Fruit fly (Drosophila melanogaster) whole organism, embryonic: ENCODE data around the gene Tmtc4.

Experiments
- Bteb2 ChIP-seq: fragments of 200-800 bp; sonication (Bioruptor generic); optimal IDR thresholded peaks from 2 replicates; lab custom pipeline; 2016; ENCODE audit warnings: missing biosample characterization, missing genetic modification characterization
- CG1024 ChIP-seq: fragments of 200-800 bp; sonication (Bioruptor generic); IDR thresholded peaks from 2 replicates; pipeline ENCODE4 v1.3.6; 2022; ENCODE audit warnings: missing biosample characterization, missing genetic modification characterization
- CG10462 ChIP-seq: fragments of 200-800 bp; sonication (Bioruptor generic); optimal IDR thresholded peaks from 2 replicates; lab custom pipeline; 2016; ENCODE audit warnings: missing biosample characterization, missing genetic modification characterization
- CG11504 ChIP-seq: fragments of 200-800 bp; sonication (Bioruptor generic); optimal IDR thresholded peaks from 3 replicates; lab custom pipeline; 2019; ENCODE audit warnings: missing biosample characterization, mild to moderate bottlenecking, missing genetic modification characterization, moderate library complexity
- CG12071 ChIP-seq: fragments of 200-800 bp; sonication (Bioruptor generic); optimal IDR thresholded peaks from 3 replicates; lab custom pipeline; 2018; ENCODE audit warnings: missing biosample characterization, mild to moderate bottlenecking, missing genetic modification characterization
- CG12942 ChIP-seq: fragments of 200-800 bp; sonication (Bioruptor generic); optimal IDR thresholded peaks from 3 replicates; lab custom pipeline; 2016; ENCODE audit warnings: missing biosample characterization, missing genetic modification characterization
- CG15011 ChIP-seq: fragments of 200-800 bp; sonication (Bioruptor generic); optimal IDR thresholded peaks from 3 replicates; lab custom pipeline; 2018; ENCODE audit warnings: missing biosample characterization, mild to moderate bottlenecking, missing genetic modification characterization
- CG2120 ChIP-seq: fragments of 200-800 bp; sonication (Bioruptor generic); optimal IDR thresholded peaks from 3 replicates; lab custom pipeline; 2016; ENCODE audit warnings: missing biosample characterization, missing genetic modification characterization
- CG2202 ChIP-seq: fragments of 200-800 bp; sonication (Bioruptor generic); optimal IDR thresholded peaks from 2 replicates; lab custom pipeline; 2018; ENCODE audit warnings: missing biosample characterization, mild to moderate bottlenecking, missing genetic modification characterization
- CG2712 ChIP-seq: fragments of 200-800 bp; optimal IDR thresholded peaks from 3 replicates; lab custom pipeline; 2019; ENCODE audit warnings: missing biosample characterization, mild to moderate bottlenecking, missing genetic modification characterization, moderate library complexity
- CG32532 ChIP-seq: fragments of 200-800 bp; sonication (Bioruptor generic); IDR thresholded peaks from 2 replicates; pipeline ENCODE4 v1.3.6; 2022; ENCODE audit warnings: missing biosample characterization, missing genetic modification characterization
- CG42726 ChIP-seq: fragments of 200-800 bp; sonication (Bioruptor generic); IDR thresholded peaks from 2 replicates; pipeline ENCODE4 v1.3.6; 2022; ENCODE audit warnings: missing biosample characterization, missing genetic modification characterization; ENCODE audit not compliant: partially characterized antibody
- CG6689 ChIP-seq: fragments of 200-800 bp; sonication (Bioruptor generic); IDR thresholded peaks from 2 replicates; pipeline ENCODE4 v1.3.6; 2022; ENCODE audit warnings: missing biosample characterization, missing genetic modification characterization
- CG6854 ChIP-seq: fragments of 200-800 bp; sonication (Bioruptor generic); optimal IDR thresholded peaks from 3 replicates; lab custom pipeline; 2017; ENCODE audit warnings: missing biosample characterization, mild to moderate bottlenecking, missing genetic modification characterization
- CG8281 ChIP-seq: fragments of 200-800 bp; sonication (Bioruptor generic); optimal IDR thresholded peaks from 2 replicates; lab custom pipeline; 2018; ENCODE audit warnings: missing biosample characterization, mild to moderate bottlenecking, missing genetic modification characterization, moderate library complexity
- CG8944 ChIP-seq: fragments of 200-800 bp; sonication (Bioruptor generic); optimal IDR thresholded peaks from 3 replicates; lab custom pipeline; 2016; ENCODE audit warnings: missing biosample characterization, missing genetic modification characterization
- CG9609 ChIP-seq: fragments of 200-800 bp; sonication (Bioruptor generic); optimal IDR thresholded peaks from 3 replicates; lab custom pipeline; 2016; ENCODE audit warnings: missing biosample characterization, missing genetic modification characterization
- Camta ChIP-seq: fragments of 200-800 bp; sonication (Bioruptor generic); optimal IDR thresholded peaks from 2 replicates; lab custom pipeline; 2016; ENCODE audit warnings: missing biosample characterization, missing genetic modification characterization
- ERR ChIP-seq: fragments of 200-800 bp; sonication (Bioruptor generic); optimal IDR thresholded peaks from 2 replicates; lab custom pipeline; 2016; ENCODE audit warnings: missing biosample characterization, missing genetic modification characterization
- NK7.1 ChIP-seq: fragments of 200-800 bp; sonication (Bioruptor generic); optimal IDR thresholded peaks from 3 replicates; lab custom pipeline; 2016; ENCODE audit warnings: missing biosample characterization, missing genetic modification characterization
- Nf-YC ChIP-seq: fragments of 200-800 bp; optimal IDR thresholded peaks from 3 replicates; lab custom pipeline; 2019; ENCODE audit warnings: missing biosample characterization, mild to moderate bottlenecking, missing genetic modification characterization, moderate library complexity
- NfI ChIP-seq: fragments of 200-800 bp; sonication (Bioruptor generic); optimal IDR thresholded peaks from 3 replicates; lab custom pipeline; 2018; ENCODE audit warnings: missing biosample characterization, mild to moderate bottlenecking, missing genetic modification characterization, moderate library complexity
- Opbp ChIP-seq: fragments of 200-800 bp; sonication (Bioruptor generic); IDR thresholded peaks from 3 replicates; pipeline ENCODE4 v1.3.6; 2022; ENCODE audit warnings: missing biosample characterization, missing genetic modification characterization; ENCODE audit not compliant: partially characterized antibody
- Rfx ChIP-seq: fragments of 200-800 bp; sonication (Bioruptor generic); IDR thresholded peaks from 2 replicates; pipeline ENCODE4 v1.3.6; 2022; ENCODE audit warnings: missing biosample characterization, missing genetic modification characterization
- Ssrp ChIP-seq: fragments of 200-800 bp; sonication (Bioruptor generic); optimal IDR thresholded peaks from 2 replicates; lab custom pipeline; 2018; ENCODE audit warnings: missing biosample characterization, mild to moderate bottlenecking, missing genetic modification characterization, moderate library complexity
- Tbp ChIP-seq: fragments of >200 bp; optimal IDR thresholded peaks from 2 replicates; lab custom pipeline; 2018; ENCODE audit warnings: missing biosample characterization, missing genetic modification characterization
- Trl ChIP-seq, 3 experiments: fragments of >200 bp in 2 of 3; fragments of 200-800 bp in 1 of 3; sonication (Bioruptor generic) in 1 of 3; optimal IDR thresholded peaks; 2 replicates in 1 of 3; 3 replicates in 2 of 3; lab custom pipeline; 2016 to 2017; ENCODE audit warnings: missing biosample characterization in 1 of 3, missing genetic modification characterization in 1 of 3
- Xbp1 ChIP-seq: fragments of 200-800 bp; sonication (Bioruptor generic); optimal IDR thresholded peaks from 3 replicates; lab custom pipeline; 2016; ENCODE audit warnings: missing biosample characterization, mild to moderate bottlenecking, missing genetic modification characterization
- abd-A ChIP-seq: fragments of 200-800 bp; sonication (Bioruptor generic); optimal IDR thresholded peaks from 3 replicates; lab custom pipeline; 2019; ENCODE audit warnings: missing biosample characterization, mild to moderate bottlenecking, missing genetic modification characterization, moderate library complexity
- ase ChIP-seq: fragments of 200-800 bp; sonication (Bioruptor generic); IDR thresholded peaks from 3 replicates; pipeline ENCODE4 v1.3.6; 2022; ENCODE audit warnings: missing biosample characterization, missing genetic modification characterization
- bab2 ChIP-seq: fragments of 200-800 bp; sonication (Bioruptor generic); optimal IDR thresholded peaks from 2 replicates; lab custom pipeline; 2016; ENCODE audit warnings: missing biosample characterization, missing genetic modification characterization
- bsh ChIP-seq, 2 experiments: fragments of 200-800 bp; sonication (Bioruptor generic); optimal IDR thresholded peaks; 2 replicates each; lab custom pipeline; 2017 to 2018; ENCODE audit warnings: mild to moderate bottlenecking in 2 of 2, missing biosample characterization in 2 of 2, missing genetic modification characterization in 2 of 2, moderate library complexity in 1 of 2
- chif ChIP-seq, 2 experiments: fragments of 200-800 bp; sonication (Bioruptor generic); optimal IDR thresholded peaks; 3 replicates each; lab custom pipeline; 2016; ENCODE audit warnings: missing biosample characterization in 2 of 2, missing genetic modification characterization in 2 of 2
- da ChIP-seq: fragments of 200-800 bp; sonication (Bioruptor generic); optimal IDR thresholded peaks from 2 replicates; lab custom pipeline; 2016; ENCODE audit warnings: missing biosample characterization, missing genetic modification characterization
- dpn ChIP-seq, 2 experiments: fragments of 200-800 bp; sonication (Bioruptor generic); optimal IDR thresholded peaks; 3 replicates each; lab custom pipeline; 2016; ENCODE audit warnings: missing biosample characterization in 2 of 2, missing genetic modification characterization in 2 of 2
- fd96Cb ChIP-seq: fragments of 200-800 bp; sonication (Bioruptor generic); optimal IDR thresholded peaks from 2 replicates; lab custom pipeline; 2018; ENCODE audit warnings: missing biosample characterization, mild to moderate bottlenecking, missing genetic modification characterization, moderate library complexity
- ftz-f1 ChIP-seq: fragments of 200-800 bp; sonication (Bioruptor generic); optimal IDR thresholded peaks from 2 replicates; lab custom pipeline; 2016; ENCODE audit warnings: missing biosample characterization, missing genetic modification characterization
- lola ChIP-seq, 3 experiments: fragments of >200 bp in 2 of 3; fragments of 200-800 bp in 1 of 3; sonication (Bioruptor generic) in 1 of 3; optimal IDR thresholded peaks; 2 replicates each; lab custom pipeline; 2017 to 2019; ENCODE audit warnings: missing biosample characterization in 3 of 3, missing genetic modification characterization in 3 of 3, mild to moderate bottlenecking in 1 of 3, moderate library complexity in 1 of 3
- luna ChIP-seq: fragments of 200-800 bp; sonication (Bioruptor generic); optimal IDR thresholded peaks from 2 replicates; lab custom pipeline; 2016; ENCODE audit warnings: missing biosample characterization, missing genetic modification characterization
- maf-S ChIP-seq: fragments of 200-800 bp; sonication (Bioruptor generic); optimal IDR thresholded peaks from 2 replicates; lab custom pipeline; 2016; ENCODE audit warnings: missing biosample characterization, missing genetic modification characterization
- nmo ChIP-seq: fragments of 200-800 bp; sonication (Bioruptor generic); optimal IDR thresholded peaks from 2 replicates; lab custom pipeline; 2018; ENCODE audit warnings: missing biosample characterization, mild to moderate bottlenecking, missing genetic modification characterization, moderate library complexity
- scrt ChIP-seq: fragments of 200-800 bp; sonication (Bioruptor generic); optimal IDR thresholded peaks from 2 replicates; lab custom pipeline; 2018; ENCODE audit warnings: missing biosample characterization, mild to moderate bottlenecking, missing genetic modification characterization, moderate library complexity
- shn ChIP-seq: fragments of 200-800 bp; sonication (Bioruptor generic); optimal IDR thresholded peaks from 3 replicates; lab custom pipeline; 2016; ENCODE audit warnings: missing biosample characterization, missing genetic modification characterization
- sim ChIP-seq: fragments of 200-800 bp; sonication (Bioruptor generic); IDR thresholded peaks from 2 replicates; pipeline ENCODE4 v1.3.6; 2022; ENCODE audit warnings: missing biosample characterization, missing genetic modification characterization
- sug ChIP-seq: fragments of 200-800 bp; optimal IDR thresholded peaks from 2 replicates; lab custom pipeline; 2019; ENCODE audit warnings: missing biosample characterization, mild to moderate bottlenecking, missing genetic modification characterization, moderate library complexity
- tio ChIP-seq: fragments of 200-800 bp; sonication (Bioruptor generic); optimal IDR thresholded peaks from 2 replicates; lab custom pipeline; 2017; ENCODE audit warnings: missing biosample characterization, missing genetic modification characterization, inconsistent platforms
- unpg ChIP-seq: fragments of 200-800 bp; sonication (Bioruptor generic); optimal IDR thresholded peaks from 3 replicates; lab custom pipeline; 2018; ENCODE audit warnings: missing biosample characterization, mild to moderate bottlenecking, missing genetic modification characterization, moderate library complexity
- yki ChIP-seq: fragments of >200 bp; optimal IDR thresholded peaks from 3 replicates; lab custom pipeline; 2018
- zfh2 ChIP-seq: fragments of 200-800 bp; sonication (Bioruptor generic); optimal IDR thresholded peaks from 2 replicates; lab custom pipeline; 2016; ENCODE audit warnings: missing biosample characterization, missing genetic modification characterization

Tmtc4 gene

DNA sequence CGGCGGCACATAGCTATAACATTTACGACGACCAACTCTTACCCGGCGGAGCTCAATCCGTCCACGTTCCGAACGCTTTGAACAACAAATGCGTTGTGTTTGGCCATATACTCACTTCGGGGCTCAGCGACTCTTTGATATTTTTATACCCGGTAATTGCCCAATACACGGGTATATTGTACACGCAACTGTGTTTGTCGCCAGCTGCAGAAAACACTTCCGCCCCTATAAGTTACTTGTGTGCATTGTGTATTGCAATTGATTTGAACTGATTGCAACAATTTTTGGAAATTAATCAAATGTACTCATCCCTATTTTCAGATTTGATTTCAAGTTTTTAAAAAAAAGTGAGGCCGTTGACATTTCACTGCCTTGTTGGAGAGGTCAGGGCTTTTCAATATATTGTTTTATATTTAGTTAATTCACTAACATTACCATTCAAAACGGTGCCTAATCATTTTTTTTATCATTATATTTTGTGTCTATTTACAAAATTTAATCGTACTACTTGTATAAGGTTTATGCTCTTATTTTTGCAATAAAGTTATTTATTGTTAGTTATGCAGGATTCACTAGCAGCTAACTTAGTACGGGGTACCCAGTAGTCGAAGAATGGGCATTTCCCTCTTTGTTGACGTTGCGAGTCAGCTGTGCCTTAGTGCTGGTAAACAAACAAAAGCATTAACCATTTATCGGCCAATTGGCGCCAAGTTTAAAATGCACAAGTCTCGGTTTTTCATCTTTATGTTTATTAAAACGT, 7.9 kb upstream of the Tmtc4 start, which contains the start of gene Nagk (continued):
- TF ChIP-seq Camta (peak; percentile 40), Tbp (GFP tag; lab: Kevin White, UChicago) (no peak), chif (GFP tag; optimal IDR thresholded peaks at IDR 0.05; lab: Kevin White, UChicago) (peak; percentile 9 to 72), CG8944 (GFP tag; lab: Kevin White, UChicago) (peak; percentile 35), bsh (GFP tag; optimal IDR thresholded peaks at IDR 0.05; lab: Kevin White, UChicago) (peak; percentile 24 to 41), CG12071 (peak; percentile 4), abd-A (tag; lab: Kevin White, UChicago) (no peak), fd96Cb (tag; lab: Kevin White, UChicago) (peak; percentile 41), ase (GFP tag; lab: Robert Waterston, UW) (peak; percentile 4; the same call in 2 of the 3 replicates), CG1024 (GFP tag; lab: Robert Waterston, UW) (peak; percentile 22; the same call in 1 of the 2 replicates), NK7.1 (GFP tag; lab: Kevin White, UChicago) (peak; percentile 20), Ssrp (peak; percentile 49), CG10462 (GFP tag; lab: Kevin White, UChicago) (no peak), luna (GFP tag; lab: Kevin White, UChicago) (no peak), shn (GFP tag; lab: Kevin White, UChicago) (peak; percentile 39), Opbp (GFP tag; lab: Robert Waterston, UW) (peak; percentile 59; the same call in 1 of the 3 replicates), maf-S (GFP tag; lab: Kevin White, UChicago) (peak; percentile 30), nmo (GFP tag; lab: Kevin White, UChicago) (peak; percentile 82), ERR (GFP tag; lab: Kevin White, UChicago) (no peak), sug (peak; percentile 64), CG6689 (GFP tag; lab: Robert Waterston, UW) (peak; percentile 45; the same call in 1 of the 2 replicates), zfh2 (GFP tag; lab: Kevin White, UChicago) (peak; percentile 64), bab2 (peak; percentile 44), CG15011 (GFP tag; lab: Kevin White, UChicago) (peak; percentile 71), NfI (GFP tag; lab: Kevin White, UChicago) (peak; percentile 45), unpg (GFP tag; lab: Kevin White, UChicago) (peak; percentile 11), sim (no peak), CG2120 (GFP tag; lab: Kevin White, UChicago) (peak; percentile 69), CG9609 (GFP tag; lab: Kevin White, UChicago) (peak; percentile 25), CG2712 (tag; lab: Kevin White, UChicago) (peak; percentile 59), Bteb2 (GFP tag; lab: Kevin White, UChicago) (peak; percentile 50), lola (GFP tag; optimal IDR thresholded peaks at IDR 0.05; lab: Kevin White, UChicago) (peak in 1 of 3 experiments; percentile 71), Nf-YC (tag; lab: Kevin White, UChicago) (peak; percentile 66), dpn (GFP tag; optimal IDR thresholded peaks at IDR 0.05; lab: Kevin White, UChicago) (peak; percentile 46 to 68), CG11504 (tag; lab: Kevin White, UChicago) (peak; percentile 76), CG6854 (GFP tag; lab: Kevin White, UChicago) (peak; percentile 45), scrt (GFP tag; lab: Kevin White, UChicago) (peak; percentile 42), CG32532 (GFP tag; lab: Robert Waterston, UW) (peak; percentile 54), CG8281 (tag; lab: Kevin White, UChicago) (peak; percentile 1), Xbp1 (GFP tag; lab: Kevin White, UChicago) (peak; percentile 64), CG12942 (peak; percentile 12), tio (GFP tag; lab: Kevin White, UChicago) (no peak), ftz-f1 (peak; percentile 34), yki (lab: Kevin White, UChicago) (no peak), da (GFP tag; lab: Kevin White, UChicago) (no peak), Rfx (GFP tag; lab: Robert Waterston, UW) (peak; percentile 44), CG2202 (tag; lab: Kevin White, UChicago) (peak; percentile 27), CG42726 (GFP tag; lab: Robert Waterston, UW) (peak; percentile 56; the same call in 1 of the 2 replicates), Trl (optimal IDR thresholded peaks at IDR 0.05; lab: Kevin White, UChicago) (no peak), Trl (GFP tag; optimal IDR thresholded peaks at IDR 0.05; lab: Kevin White, UChicago) (peak; percentile 37)
